Fruit fly (Drosophila melanogaster): ENCODE measurements around the gene CG6709.

Gene CG6709

dm6 chr3L:9847420-9847977 is 47.0 kb downstream of the CG6709 start:
- no peak for TF ChIP-seq CG4496 (GFP tag; IDR thresholded peaks at IDR 0.05)
- TF ChIP-seq gl (tag; optimal IDR thresholded peaks at IDR 0.05): no peak
- TF ChIP-seq rn (GFP tag; IDR thresholded peaks at IDR 0.05): no peak
- no peak for TF ChIP-seq EcR (GFP tag; optimal IDR thresholded peaks at IDR 0.05)
- no peak for TF ChIP-seq CG17806 (tag; optimal IDR thresholded peaks at IDR 0.05)
- TF ChIP-seq fd96Ca (GFP tag; IDR thresholded peaks at IDR 0.05): 0 out of 3 replicates have a peak, but pooled peaks have one; percentile 25
- no peak for TF ChIP-seq Ets98B (GFP tag; IDR thresholded peaks at IDR 0.05)
- no peak for TF ChIP-seq CG12605 (GFP tag; IDR thresholded peaks at IDR 0.05)
- TF ChIP-seq Pif1A (GFP tag; optimal IDR thresholded peaks at IDR 0.05): peak; percentile 1
- no peak for TF ChIP-seq CG13204 (GFP tag; optimal IDR thresholded peaks at IDR 0.05)
- no peak for TF ChIP-seq D1 (tag; optimal IDR thresholded peaks at IDR 0.05)

dm6 chr3L:9846577-9847342 is 47.8 kb downstream of the CG6709 start:
- TF ChIP-seq rn (GFP tag; IDR thresholded peaks at IDR 0.05) (no peak), D1 (tag; optimal IDR thresholded peaks at IDR 0.05) (no peak), CG15710 (tag; optimal IDR thresholded peaks at IDR 0.05) (no peak), fd96Ca (GFP tag; IDR thresholded peaks at IDR 0.05) (no peak), CG9948 (tag; optimal IDR thresholded peaks at IDR 0.05) (no peak), CG8301 (tag; optimal IDR thresholded peaks at IDR 0.05) (peak; percentile 29), EcR (GFP tag; optimal IDR thresholded peaks at IDR 0.05) (peak; percentile 33), CG32121 (GFP tag; IDR thresholded peaks at IDR 0.05) (no peak), CG13204 (GFP tag; optimal IDR thresholded peaks at IDR 0.05) (peak; percentile 24), gl (tag; optimal IDR thresholded peaks at IDR 0.05) (peak; percentile 44), Pif1B (GFP tag; optimal IDR thresholded peaks at IDR 0.05) (no peak), Snoo (tag; optimal IDR thresholded peaks at IDR 0.05) (no peak), CG12605 (GFP tag; IDR thresholded peaks at IDR 0.05) (no peak; the same call in 1 of the 2 replicates), CG4496 (GFP tag; IDR thresholded peaks at IDR 0.05) (0 out of 3 replicates have a peak, but pooled peaks have one; percentile 25), CG34367 (tag; optimal IDR thresholded peaks at IDR 0.05) (peak; percentile 28), CG8159 (tag; optimal IDR thresholded peaks at IDR 0.05) (peak; percentile 26), Ets98B (GFP tag; IDR thresholded peaks at IDR 0.05) (no peak), CG14655 (GFP tag; optimal IDR thresholded peaks at IDR 0.05) (no peak), Pif1A (GFP tag; optimal IDR thresholded peaks at IDR 0.05) (no peak), CG17806 (tag; optimal IDR thresholded peaks at IDR 0.05) (no peak)

dm6 chr3L:9845980-9846538 is 48.5 kb downstream of the CG6709 start:
- no peak for TF ChIP-seq CG17806 (tag; optimal IDR thresholded peaks at IDR 0.05)
- no peak for TF ChIP-seq CG14655 (GFP tag; optimal IDR thresholded peaks at IDR 0.05)
- no peak for TF ChIP-seq CG32121 (GFP tag; IDR thresholded peaks at IDR 0.05)
- TF ChIP-seq EcR (GFP tag; optimal IDR thresholded peaks at IDR 0.05): peak; percentile 26
- no peak for TF ChIP-seq fd96Ca (GFP tag; IDR thresholded peaks at IDR 0.05)
- no peak for TF ChIP-seq Ets98B (GFP tag; IDR thresholded peaks at IDR 0.05)
